Fruit fly (Drosophila melanogaster): ENCODE results near the gene cdi.

The cdi gene

dm6 chr3R:19073002-19073401 lies 21.1 kb downstream of the cdi start:
- TF ChIP-seq CG14655 (GFP tag; optimal IDR thresholded peaks at IDR 0.05) (peak; percentile 91), CG32121 (GFP tag; IDR thresholded peaks at IDR 0.05) (peak; percentile 92), rn (GFP tag; IDR thresholded peaks at IDR 0.05) (peak; percentile 60), CG9948 (tag; optimal IDR thresholded peaks at IDR 0.05) (peak; percentile 90), CG17806 (tag; optimal IDR thresholded peaks at IDR 0.05) (peak; percentile 92), CG15710 (tag; optimal IDR thresholded peaks at IDR 0.05) (peak; percentile 91), CG8301 (tag; optimal IDR thresholded peaks at IDR 0.05) (peak; percentile 88), CG10348 (GFP tag; IDR thresholded peaks at IDR 0.05) (peak; percentile 61; the same call in 1 of the 2 replicates), CG34367 (tag; optimal IDR thresholded peaks at IDR 0.05) (peak; percentile 87), CG4496 (GFP tag; IDR thresholded peaks at IDR 0.05) (peak; percentile 93), CG13204 (GFP tag; optimal IDR thresholded peaks at IDR 0.05) (peak; percentile 90), EcR (GFP tag; optimal IDR thresholded peaks at IDR 0.05) (no peak), Pif1B (GFP tag; optimal IDR thresholded peaks at IDR 0.05) (peak; percentile 88), Pif1A (GFP tag; optimal IDR thresholded peaks at IDR 0.05) (peak; percentile 93), Snoo (tag; optimal IDR thresholded peaks at IDR 0.05) (peak; percentile 60), D1 (tag; optimal IDR thresholded peaks at IDR 0.05) (peak; percentile 88), fd96Ca (GFP tag; IDR thresholded peaks at IDR 0.05) (peak; percentile 81; the same call in 2 of the 3 replicates), CG8159 (tag; optimal IDR thresholded peaks at IDR 0.05) (peak; percentile 94), CG12605 (GFP tag; IDR thresholded peaks at IDR 0.05) (peak; percentile 85), gl (tag; optimal IDR thresholded peaks at IDR 0.05) (peak; percentile 84), Ets98B (GFP tag; IDR thresholded peaks at IDR 0.05) (peak; percentile 87)

DNA sequence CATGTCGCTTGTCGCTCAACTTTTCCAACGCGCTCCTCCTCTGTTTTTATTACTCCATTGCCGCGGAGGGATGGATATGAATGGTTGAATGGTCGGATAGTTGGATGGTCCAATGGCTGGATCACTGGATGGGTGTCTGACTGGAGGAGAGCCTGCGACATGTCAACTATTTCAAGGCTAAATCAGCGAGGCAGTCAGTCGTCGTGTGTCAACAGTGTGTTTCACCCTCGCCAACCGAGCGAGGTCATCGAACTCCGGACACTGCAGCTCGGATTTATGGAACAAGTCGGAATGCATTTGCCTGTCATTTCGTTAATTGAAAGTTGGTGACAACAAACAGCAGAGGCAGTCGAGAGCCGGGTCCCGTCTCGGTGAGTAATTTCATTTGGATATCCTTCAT lies 22.1 kb downstream of the cdi start:
- TF ChIP-seq CG34367 (tag; optimal IDR thresholded peaks at IDR 0.05) (no peak), Pif1A (GFP tag; optimal IDR thresholded peaks at IDR 0.05) (no peak), CG14655 (GFP tag; optimal IDR thresholded peaks at IDR 0.05) (no peak), EcR (GFP tag; optimal IDR thresholded peaks at IDR 0.05) (peak; percentile 96), D1 (tag; optimal IDR thresholded peaks at IDR 0.05) (no peak)

dm6 chr3R:19070222-19070949 lies 23.7 kb downstream of the cdi start:
- TF ChIP-seq CG8301 (tag; optimal IDR thresholded peaks at IDR 0.05) (peak; percentile 69), CG32121 (GFP tag; IDR thresholded peaks at IDR 0.05) (no peak), Pif1B (GFP tag; optimal IDR thresholded peaks at IDR 0.05) (no peak), Ets98B (GFP tag; IDR thresholded peaks at IDR 0.05) (no peak), CG12605 (GFP tag; IDR thresholded peaks at IDR 0.05) (no peak), CG8159 (tag; optimal IDR thresholded peaks at IDR 0.05) (peak; percentile 57), CG34367 (tag; optimal IDR thresholded peaks at IDR 0.05) (peak; percentile 37), gl (tag; optimal IDR thresholded peaks at IDR 0.05) (no peak), EcR (GFP tag; optimal IDR thresholded peaks at IDR 0.05) (no peak), CG15710 (tag; optimal IDR thresholded peaks at IDR 0.05) (peak; percentile 45), fd96Ca (GFP tag; IDR thresholded peaks at IDR 0.05) (no peak), CG4496 (GFP tag; IDR thresholded peaks at IDR 0.05) (no peak), rn (GFP tag; IDR thresholded peaks at IDR 0.05) (no peak), CG10348 (GFP tag; IDR thresholded peaks at IDR 0.05) (no peak), Snoo (tag; optimal IDR thresholded peaks at IDR 0.05) (no peak), CG14655 (GFP tag; optimal IDR thresholded peaks at IDR 0.05) (peak; percentile 80), D1 (tag; optimal IDR thresholded peaks at IDR 0.05) (peak; percentile 7), Pif1A (GFP tag; optimal IDR thresholded peaks at IDR 0.05) (peak; percentile 21), CG9948 (tag; optimal IDR thresholded peaks at IDR 0.05) (peak; percentile 60), CG13204 (GFP tag; optimal IDR thresholded peaks at IDR 0.05) (no peak), CG17806 (tag; optimal IDR thresholded peaks at IDR 0.05) (peak; percentile 40)

DNA sequence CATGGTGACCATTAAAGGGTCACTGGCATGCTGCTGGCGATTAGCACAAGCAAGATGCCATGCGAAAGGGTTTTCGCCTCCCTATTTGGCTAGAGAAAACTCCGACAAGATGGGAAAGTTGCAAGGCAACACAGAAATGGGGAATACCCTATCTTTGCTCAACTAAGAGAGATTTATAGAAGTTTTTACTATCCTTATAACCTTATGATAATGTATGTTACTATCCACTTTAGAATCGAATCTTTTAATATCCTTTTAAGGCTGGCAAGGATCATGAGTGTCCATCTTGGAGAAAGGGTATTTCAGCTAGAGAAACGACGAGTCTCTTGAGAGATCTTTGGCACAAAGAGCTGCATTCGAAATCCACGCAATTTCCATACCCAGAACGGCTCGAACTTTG lies 24.3 kb downstream of the cdi start:
- TF ChIP-seq CG8159 (tag; optimal IDR thresholded peaks at IDR 0.05), result peak; percentile 8
- TF ChIP-seq gl (tag; optimal IDR thresholded peaks at IDR 0.05), result no peak
- TF ChIP-seq CG32121 (GFP tag; IDR thresholded peaks at IDR 0.05), result no peak
- peak; percentile 24 for TF ChIP-seq CG8301 (tag; optimal IDR thresholded peaks at IDR 0.05)
- peak; percentile 34 for TF ChIP-seq CG17806 (tag; optimal IDR thresholded peaks at IDR 0.05)
- TF ChIP-seq rn (GFP tag; IDR thresholded peaks at IDR 0.05), result no peak
- peak; percentile 54 for TF ChIP-seq CG14655 (GFP tag; optimal IDR thresholded peaks at IDR 0.05)
- peak; percentile 41 for TF ChIP-seq CG9948 (tag; optimal IDR thresholded peaks at IDR 0.05)
- no peak for TF ChIP-seq EcR (GFP tag; optimal IDR thresholded peaks at IDR 0.05)
- peak; percentile 35 for TF ChIP-seq CG34367 (tag; optimal IDR thresholded peaks at IDR 0.05)
- 0 out of 3 replicates have a peak, but pooled peaks have one; percentile 43 for TF ChIP-seq CG4496 (GFP tag; IDR thresholded peaks at IDR 0.05)
- TF ChIP-seq CG15710 (tag; optimal IDR thresholded peaks at IDR 0.05), result peak; percentile 28

DNA sequence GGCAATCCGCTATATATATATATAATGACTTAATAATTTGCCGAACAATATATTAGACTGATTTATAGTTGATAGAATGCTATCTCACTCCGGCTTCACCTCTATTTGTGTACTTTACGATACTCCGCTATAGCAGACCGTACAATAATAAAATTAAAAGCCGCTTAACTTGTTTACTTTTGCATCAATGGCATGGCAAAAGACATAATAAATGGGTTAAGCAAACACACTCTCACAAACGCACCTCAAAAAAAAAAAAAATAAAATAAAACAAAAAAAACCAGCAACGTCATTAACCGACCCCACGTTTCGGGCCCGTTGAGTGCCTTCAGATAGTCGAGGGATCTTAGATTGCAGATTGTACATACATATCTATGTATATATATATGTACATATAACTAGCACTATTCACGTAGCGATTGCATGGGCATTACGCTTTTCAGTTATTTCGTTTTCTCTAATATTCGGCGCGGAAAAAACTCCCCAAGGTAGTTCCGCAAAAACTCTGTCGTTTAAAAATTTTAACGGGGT lies 26.1 kb downstream of the cdi start:
- TF ChIP-seq Pif1B (GFP tag; optimal IDR thresholded peaks at IDR 0.05) (no peak), EcR (GFP tag; optimal IDR thresholded peaks at IDR 0.05) (no peak), gl (tag; optimal IDR thresholded peaks at IDR 0.05) (no peak), CG10348 (GFP tag; IDR thresholded peaks at IDR 0.05) (no peak), Ets98B (GFP tag; IDR thresholded peaks at IDR 0.05) (no peak; the same call in 1 of the 2 replicates), CG8301 (tag; optimal IDR thresholded peaks at IDR 0.05) (no peak), fd96Ca (GFP tag; IDR thresholded peaks at IDR 0.05) (peak; percentile 55; the same call in 2 of the 3 replicates)

All from whole organism, pupa.